Worm (Caenorhabditis elegans) whole organism, L1 larva: ENCODE data around the gene vps-29.

ENCODE experiments used
- C04F5.9 ChIP-seq: sonication (generic microtip); optimal IDR thresholded peaks from 2 replicates; lab custom pipeline; 2016; ENCODE audit warnings: missing genetic modification characterization, missing compliant biosample characterization
- C16A3.4 ChIP-seq: fragments of 150-350 bp; optimal IDR thresholded peaks from 2 replicates; lab custom pipeline; 2014; ENCODE audit warnings: missing biosample characterization, missing genetic modification characterization
- F16B12.6 ChIP-seq: fragments of 150-350 bp; optimal IDR thresholded peaks from 2 replicates; lab custom pipeline; 2014; ENCODE audit warnings: missing biosample characterization, missing genetic modification characterization
- Y116A8C.19 ChIP-seq: sonication (generic microtip); optimal IDR thresholded peaks from 2 replicates; lab custom pipeline; 2016; ENCODE audit warnings: missing compliant biosample characterization, missing genetic modification characterization, borderline replicate concordance
- aly-2 ChIP-seq: fragments of 150-350 bp; optimal IDR thresholded peaks from 2 replicates; lab custom pipeline; 2014; ENCODE audit warnings: missing biosample characterization, missing genetic modification characterization
- ama-1 ChIP-seq: fragments of 150-350 bp; optimal IDR thresholded peaks from 2 replicates; lab custom pipeline; 2014
- ceh-63 ChIP-seq: fragments of 200-800 bp; sonication (Bioruptor generic); optimal IDR thresholded peaks from 2 replicates; lab custom pipeline; 2018; ENCODE audit warnings: mild to moderate bottlenecking, missing genetic modification characterization, missing compliant biosample characterization
- ceh-8 ChIP-seq: fragments of 200-800 bp; sonication (Bioruptor generic); optimal IDR thresholded peaks from 2 replicates; lab custom pipeline; 2018; ENCODE audit warnings: mild to moderate bottlenecking, missing genetic modification characterization, moderate library complexity, missing compliant biosample characterization
- ces-1 ChIP-seq: fragments of 150-350 bp; optimal IDR thresholded peaks from 2 replicates; lab custom pipeline; 2014; ENCODE audit warnings: missing biosample characterization, missing genetic modification reagents, missing genetic modification characterization
- dpl-1 ChIP-seq, 3 experiments: fragments of 150-350 bp in 2 of 3; sonication (generic microtip) in 1 of 3; optimal IDR thresholded peaks; 2 replicates each; lab custom pipeline; 2014 to 2017; ENCODE audit warnings: missing biosample characterization in 3 of 3, missing genetic modification characterization in 3 of 3, missing genetic modification reagents in 3 of 3
- efl-1 ChIP-seq, 4 experiments: fragments of 150-350 bp; optimal IDR thresholded peaks in 3 of 4; peaks in 1 of 4; 1 replicate in 1 of 4; 2 replicates in 3 of 4; lab custom pipeline; 2014; ENCODE audit warnings: missing biosample characterization in 2 of 4, missing genetic modification characterization in 2 of 4, missing genetic modification reagents in 2 of 4
- elt-3 ChIP-seq, 6 experiments: fragments of 150-350 bp in 1 of 6; sonication (generic microtip); optimal IDR thresholded peaks; 2 replicates each; lab custom pipeline; 2017 to 2018; ENCODE audit warnings: missing biosample characterization in 6 of 6, missing genetic modification characterization in 6 of 6, inconsistent platforms in 1 of 6
- fkh-10 ChIP-seq: sonication (generic microtip); optimal IDR thresholded peaks from 2 replicates; lab custom pipeline; 2017; ENCODE audit warnings: missing biosample characterization, missing genetic modification reagents, missing genetic modification characterization
- fkh-4 ChIP-seq: sonication (generic microtip); optimal IDR thresholded peaks from 2 replicates; lab custom pipeline; 2016; ENCODE audit warnings: missing compliant biosample characterization, missing genetic modification characterization, borderline replicate concordance
- grh-1 ChIP-seq: fragments of 200-800 bp; sonication (Bioruptor generic); IDR thresholded peaks from 2 replicates; pipeline ENCODE4 v1.3.6; 2022; ENCODE audit warnings: missing genetic modification reagents, missing genetic modification characterization, missing compliant biosample characterization
- hlh-17 ChIP-seq: fragments of 200-800 bp; sonication (Bioruptor generic); optimal IDR thresholded peaks from 2 replicates; lab custom pipeline; 2018; ENCODE audit warnings: missing genetic modification characterization, mild to moderate bottlenecking, missing compliant biosample characterization, moderate library complexity, borderline replicate concordance
- irx-1 ChIP-seq: sonication (generic microtip); optimal IDR thresholded peaks from 2 replicates; lab custom pipeline; 2016; ENCODE audit warnings: missing genetic modification characterization, missing compliant biosample characterization
- jun-1 ChIP-seq: fragments of 150-350 bp; optimal IDR thresholded peaks from 2 replicates; lab custom pipeline; 2014; ENCODE audit warnings: missing biosample characterization, missing genetic modification reagents, missing genetic modification characterization
- lin-13 ChIP-seq: fragments of 150-350 bp; optimal IDR thresholded peaks from 2 replicates; lab custom pipeline; 2014; ENCODE audit warnings: missing biosample characterization, missing genetic modification reagents, missing genetic modification characterization
- lin-35 ChIP-seq, 2 experiments: fragments of 150-350 bp; optimal IDR thresholded peaks; 2 replicates each; lab custom pipeline; 2014; ENCODE audit warnings: missing biosample characterization in 2 of 2, missing genetic modification characterization in 2 of 2, missing genetic modification reagents in 2 of 2
- nhr-19 ChIP-seq: fragments of 200-800 bp; sonication (Bioruptor generic); conservative IDR thresholded peaks from 2 replicates; pipeline ENCODE4 v1.3.6; 2022; ENCODE audit warnings: missing genetic modification characterization, missing compliant biosample characterization
- nhr-20 ChIP-seq: sonication (generic microtip); optimal IDR thresholded peaks from 2 replicates; lab custom pipeline; 2016; ENCODE audit warnings: mild to moderate bottlenecking, missing genetic modification characterization, missing compliant biosample characterization
- nhr-28 ChIP-seq: fragments of 150-350 bp; optimal IDR thresholded peaks from 2 replicates; lab custom pipeline; 2014; ENCODE audit warnings: missing biosample characterization, missing genetic modification characterization
- nhr-71 ChIP-seq: sonication (generic microtip); optimal IDR thresholded peaks from 2 replicates; lab custom pipeline; 2016; ENCODE audit warnings: mild to moderate bottlenecking, missing genetic modification characterization, moderate library complexity, missing compliant biosample characterization
- nhr-76 ChIP-seq: sonication (generic microtip); optimal IDR thresholded peaks from 2 replicates; lab custom pipeline; 2017; ENCODE audit warnings: missing biosample characterization, missing genetic modification characterization
- nhr-77 ChIP-seq: fragments of 150-350 bp; optimal IDR thresholded peaks from 2 replicates; lab custom pipeline; 2014; ENCODE audit warnings: missing biosample characterization, missing genetic modification characterization
- nhr-85 ChIP-seq: sonication (generic microtip); peaks from one replicate; lab custom pipeline; 2016; ENCODE audit warnings: missing genetic modification characterization, inconsistent platforms, missing compliant biosample characterization
- pag-3 ChIP-seq: sonication (generic microtip); optimal IDR thresholded peaks from 2 replicates; lab custom pipeline; 2017; ENCODE audit warnings: missing genetic modification characterization, mild to moderate bottlenecking, missing compliant biosample characterization, antibody characterized with exemption, borderline replicate concordance; ENCODE audit not compliant: insufficient read depth
- pax-3 ChIP-seq: fragments of 200-800 bp; sonication (Bioruptor generic); optimal IDR thresholded peaks from 2 replicates; lab custom pipeline; 2018; ENCODE audit warnings: mild to moderate bottlenecking, missing genetic modification characterization, moderate library complexity, missing compliant biosample characterization
- rnt-1 ChIP-seq: sonication (generic microtip); optimal IDR thresholded peaks from 2 replicates; lab custom pipeline; 2016; ENCODE audit warnings: mild to moderate bottlenecking, missing genetic modification characterization, moderate library complexity, missing compliant biosample characterization
- skn-1 ChIP-seq: fragments of 150-350 bp; optimal IDR thresholded peaks from 2 replicates; lab custom pipeline; 2014; ENCODE audit warnings: missing biosample characterization, missing genetic modification characterization
- sox-4 ChIP-seq: sonication (generic microtip); optimal IDR thresholded peaks from 2 replicates; lab custom pipeline; 2016; ENCODE audit warnings: missing genetic modification characterization, missing compliant biosample characterization
- sup-37 ChIP-seq: fragments of 200-800 bp; sonication (Bioruptor generic); optimal IDR thresholded peaks from 2 replicates; lab custom pipeline; 2018; ENCODE audit warnings: mild to moderate bottlenecking, missing genetic modification characterization, missing compliant biosample characterization
- tlp-1 ChIP-seq: fragments of 150-350 bp; optimal IDR thresholded peaks from 2 replicates; lab custom pipeline; 2014; ENCODE audit warnings: missing biosample characterization, missing genetic modification characterization
- unc-30 ChIP-seq: sonication (generic microtip); optimal IDR thresholded peaks from 2 replicates; lab custom pipeline; 2017; ENCODE audit warnings: missing biosample characterization, missing genetic modification characterization
- unc-62 ChIP-seq: fragments of 150-350 bp; optimal IDR thresholded peaks from 2 replicates; lab custom pipeline; 2014; ENCODE audit warnings: missing biosample characterization, missing genetic modification reagents, missing genetic modification characterization
- vab-15 ChIP-seq: sonication (generic microtip); optimal IDR thresholded peaks from 2 replicates; lab custom pipeline; 2017; ENCODE audit warnings: missing genotype, mild to moderate bottlenecking, missing genetic modification characterization, missing compliant biosample characterization
- xbp-1 ChIP-seq: sonication (generic microtip); optimal IDR thresholded peaks from 2 replicates; lab custom pipeline; 2016; ENCODE audit warnings: missing genetic modification characterization, missing compliant biosample characterization
- zag-1 ChIP-seq: fragments of 150-350 bp; optimal IDR thresholded peaks from 2 replicates; lab custom pipeline; 2014; ENCODE audit warnings: missing biosample characterization, missing genetic modification characterization
- ztf-11 ChIP-seq, 2 experiments: sonication (generic microtip); optimal IDR thresholded peaks; 2 replicates each; lab custom pipeline; 2016 to 2017; ENCODE audit warnings: missing genetic modification characterization in 2 of 2, missing biosample characterization in 1 of 2, missing compliant biosample characterization in 1 of 2
- ztf-4 ChIP-seq: fragments of 150-350 bp; optimal IDR thresholded peaks from 2 replicates; lab custom pipeline; 2014; ENCODE audit warnings: missing biosample characterization, missing genetic modification characterization

The vps-29 gene

DNA sequence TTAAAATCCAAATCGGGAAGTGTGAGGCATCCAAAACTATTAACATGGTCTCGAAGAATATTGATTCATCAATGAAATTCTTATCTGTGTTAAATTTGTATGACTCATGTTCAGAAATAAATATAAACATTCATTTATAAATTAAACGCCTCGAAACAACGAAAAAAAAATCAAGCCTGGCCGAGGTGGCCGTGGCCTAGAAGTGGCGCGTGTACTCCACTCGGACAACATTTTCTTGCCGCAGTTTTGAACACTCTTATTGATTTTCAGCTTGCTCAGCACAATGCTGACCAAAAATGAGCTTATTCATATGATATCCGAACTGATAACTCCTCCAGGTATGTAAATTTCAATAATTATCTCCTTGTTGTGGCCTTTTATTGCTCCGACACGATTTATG is 48.7 kb downstream of the vps-29 start, which contains the start of gene ekl-6 (continued):
- TF ChIP-seq unc-62 (GFP tag; lab: Kevin White, UChicago) (no peak), lin-13 (peak; percentile 25), F16B12.6 (tag; lab: Kevin White, UChicago) (peak; percentile 14), ces-1 (no peak), ama-1 (lab: Kevin White, UChicago) (no peak), hlh-17 (no peak), dpl-1 (GFP tag; optimal IDR thresholded peaks at IDR 0.05; lab: Kevin White, UChicago) (peak; percentile 22 to 56 (median 55)), efl-1 (optimal IDR thresholded peaks at IDR 0.05; lab: Kevin White, UChicago) (peak; percentile 44 to 67), efl-1 (GFP tag; optimal IDR thresholded peaks at IDR 0.05 in 1 of 2; lab: Kevin White, UChicago) (peak; percentile 56 to 93), sup-37 (peak; percentile 36), nhr-77 (tag; lab: Kevin White, UChicago) (peak; percentile 21), C16A3.4 (tag; lab: Kevin White, UChicago) (peak; percentile 1), pag-3 (no peak), C04F5.9 (peak; percentile 81), nhr-28 (no peak), fkh-10 (GFP tag; lab: Kevin White, UChicago) (no peak), Y116A8C.19 (tag; lab: Kevin White, UChicago) (peak; percentile 48), ceh-63 (GFP tag; lab: Kevin White, UChicago) (no peak), lin-35 (GFP tag; optimal IDR thresholded peaks at IDR 0.05; lab: Kevin White, UChicago) (peak; percentile 39 to 41), rnt-1 (tag; lab: Kevin White, UChicago) (peak; percentile 97), unc-30 (tag; lab: Kevin White, UChicago) (no peak), jun-1 (no peak), aly-2 (tag; lab: Kevin White, UChicago) (no peak), elt-3 (tag; optimal IDR thresholded peaks at IDR 0.05; lab: Kevin White, UChicago) (no peak), fkh-4 (tag; lab: Kevin White, UChicago) (peak; percentile 87), ztf-11 (tag; optimal IDR thresholded peaks at IDR 0.05; lab: Kevin White, UChicago) (peak in 1 of 2 experiments; percentile 89), tlp-1 (tag; lab: Kevin White, UChicago) (no peak), nhr-20 (tag; lab: Kevin White, UChicago) (peak; percentile 75), nhr-76 (tag; lab: Kevin White, UChicago) (no peak), nhr-85 (tag; lab: Kevin White, UChicago) (peak; percentile 92), nhr-71 (tag; lab: Kevin White, UChicago) (no peak), zag-1 (tag; lab: Kevin White, UChicago) (no peak), ceh-8 (GFP tag; lab: Kevin White, UChicago) (peak; percentile 30), ztf-4 (no peak), vab-15 (tag; lab: Kevin White, UChicago) (no peak), grh-1 (GFP tag; lab: Robert Waterston, UW) (0 out of 2 replicates have a peak, but pooled peaks have one; percentile 44), pax-3 (tag; lab: Kevin White, UChicago) (peak; percentile 77), nhr-19 (no peak; the same call in 1 of the 2 replicates), sox-4 (tag; lab: Kevin White, UChicago) (peak; percentile 82), irx-1 (peak; percentile 90), skn-1 (peak; percentile 13), xbp-1 (tag; lab: Kevin White, UChicago) (peak; percentile 76)
